Fruit fly (Drosophila melanogaster): ENCODE measurements around the gene Mpp6.
A peak's percentile ranks its signal among the peaks of the same experiment; 100 is the strongest.

Mpp6 gene

DNA sequence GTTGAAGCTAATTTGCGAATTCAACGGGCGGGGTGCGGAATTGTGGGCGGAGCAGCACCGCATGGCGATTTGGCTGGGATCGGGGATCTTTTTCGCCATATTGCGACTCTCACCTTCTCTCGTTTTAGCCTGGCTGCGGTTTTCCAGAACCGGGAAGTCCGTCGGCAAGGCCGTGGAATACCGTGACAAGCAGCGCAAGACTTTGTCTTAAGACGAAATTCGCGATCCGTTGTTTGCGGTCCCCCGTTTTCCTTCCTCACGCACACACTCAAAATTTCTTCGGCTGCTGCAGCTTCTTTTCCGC, 23.1 kb downstream of the Mpp6 start:
- TF ChIP-seq cg (GFP tag; optimal IDR thresholded peaks at IDR 0.05) (peak; percentile 56), MBD-R2 (GFP tag; IDR thresholded peaks at IDR 0.05) (0 out of 2 replicates have a peak, but pooled peaks have one; percentile 6), CG11560 (tag; IDR thresholded peaks at IDR 0.05) (no peak), CG34422 (GFP tag; IDR thresholded peaks at IDR 0.05) (0 out of 3 replicates have a peak, but pooled peaks have one; percentile 33), hb (GFP tag; IDR thresholded peaks at IDR 0.05; ENCODE audit: partially characterized antibody) (0 out of 3 replicates have a peak, but pooled peaks have one; percentile 19)

DNA sequence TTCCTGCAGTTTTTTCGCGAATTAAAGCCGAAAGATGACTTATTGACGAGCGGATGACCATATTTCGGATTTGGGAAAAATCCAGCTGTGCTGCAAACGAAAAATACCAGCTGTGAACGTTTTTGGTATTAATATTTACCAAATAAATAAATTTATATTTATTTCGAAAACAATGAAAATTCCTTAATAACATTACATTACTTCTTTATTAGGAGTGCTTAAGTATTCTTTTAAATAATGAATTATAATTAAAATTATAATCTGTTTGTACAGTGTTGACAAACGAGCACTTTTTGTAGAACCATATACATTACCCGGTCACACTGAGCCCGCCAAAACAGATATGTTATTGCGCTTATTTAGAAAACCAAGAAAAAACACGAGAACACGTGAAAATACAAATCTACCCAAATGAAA, 23.5 kb downstream of the Mpp6 start, which contains the start of the genes bur and Mcm10:
TSS of gene bur (minus strand) at position 69 of the 417 bp plus-strand sequence.
TSS of gene Mcm10 (plus strand) at position 319 of the 417 bp plus-strand sequence.
- TF ChIP-seq D (optimal IDR thresholded peaks at IDR 0.05), result no peak
- no peak for TF ChIP-seq D (GFP tag; optimal IDR thresholded peaks at IDR 0.05)
- TF ChIP-seq zfh2 (GFP tag; optimal IDR thresholded peaks at IDR 0.05), result no peak
- TF ChIP-seq otp (GFP tag; IDR thresholded peaks at IDR 0.05), result no peak
- no peak for TF ChIP-seq CG31224 (GFP tag; IDR thresholded peaks at IDR 0.05)
- TF ChIP-seq CG14710 (tag; optimal IDR thresholded peaks at IDR 0.05), result peak; percentile 78
- TF ChIP-seq CG30020 (tag; optimal IDR thresholded peaks at IDR 0.05), result peak; percentile 62
- no peak for TF ChIP-seq CG4328 (GFP tag; optimal IDR thresholded peaks at IDR 0.05)
- no peak for TF ChIP-seq z (GFP tag; IDR thresholded peaks at IDR 0.05)
- TF ChIP-seq CG17568 (GFP tag; optimal IDR thresholded peaks at IDR 0.05), result no peak
- no peak for TF ChIP-seq crc (GFP tag; optimal IDR thresholded peaks at IDR 0.05)
- TF ChIP-seq Tbp (GFP tag; optimal IDR thresholded peaks at IDR 0.05), result no peak
- TF ChIP-seq chn (GFP tag; optimal IDR thresholded peaks at IDR 0.05), result no peak
- TF ChIP-seq CG15011 (GFP tag; optimal IDR thresholded peaks at IDR 0.05), result no peak
- TF ChIP-seq CG4617 (GFP tag; optimal IDR thresholded peaks at IDR 0.05; ENCODE audit: borderline replicate concordance), result peak; percentile 67
- TF ChIP-seq YL-1 (GFP tag; optimal IDR thresholded peaks at IDR 0.05), result peak; percentile 26
- no peak for TF ChIP-seq peb (GFP tag; IDR thresholded peaks at IDR 0.05)
- TF ChIP-seq kah (GFP tag; optimal IDR thresholded peaks at IDR 0.05), result no peak
- TF ChIP-seq knrl (GFP tag; IDR thresholded peaks at IDR 0.05; ENCODE audit: partially characterized antibody), result 0 out of 3 replicates have a peak, but pooled peaks have one; percentile 15
- TF ChIP-seq CG17186 (GFP tag; optimal IDR thresholded peaks at IDR 0.05), result no peak
- TF ChIP-seq CG6854 (GFP tag; optimal IDR thresholded peaks at IDR 0.05), result no peak
- peak; percentile 6 for TF ChIP-seq CG4424 (GFP tag; optimal IDR thresholded peaks at IDR 0.05)
- TF ChIP-seq Bteb2 (GFP tag; optimal IDR thresholded peaks at IDR 0.05), result no peak
- TF ChIP-seq Dp (GFP tag; optimal IDR thresholded peaks at IDR 0.05), result peak; percentile 87
- TF ChIP-seq CG8290 (GFP tag; optimal IDR thresholded peaks at IDR 0.05), result peak; percentile 60
- no peak for TF ChIP-seq CG8290 (tag; optimal IDR thresholded peaks at IDR 0.05)
- TF ChIP-seq trem (tag; optimal IDR thresholded peaks at IDR 0.05), result peak; percentile 83
- TF ChIP-seq NfI (GFP tag; optimal IDR thresholded peaks at IDR 0.05), result no peak
- 0 out of 3 replicates have a peak, but pooled peaks have one; percentile 7 for TF ChIP-seq Opbp (GFP tag; IDR thresholded peaks at IDR 0.05; ENCODE audit: partially characterized antibody)
- TF ChIP-seq dpn (GFP tag; optimal IDR thresholded peaks at IDR 0.05), result no peak
- no peak for TF ChIP-seq onecut (GFP tag; IDR thresholded peaks at IDR 0.05)
- peak; percentile 59 for TF ChIP-seq pzg (GFP tag; optimal IDR thresholded peaks at IDR 0.05)
- TF ChIP-seq CG7928 (GFP tag; optimal IDR thresholded peaks at IDR 0.05), result no peak
- no peak for TF ChIP-seq Stat92E (GFP tag; optimal IDR thresholded peaks at IDR 0.05)
- no peak for TF ChIP-seq mirr (GFP tag; optimal IDR thresholded peaks at IDR 0.05)
- TF ChIP-seq CG30403 (GFP tag; optimal IDR thresholded peaks at IDR 0.05), result peak; percentile 25
- TF ChIP-seq zen2 (GFP tag; IDR thresholded peaks at IDR 0.05; ENCODE audit: partially characterized antibody), result no peak
- peak; percentile 94 for TF ChIP-seq CG9797 (GFP tag; optimal IDR thresholded peaks at IDR 0.05)
- no peak for TF ChIP-seq Sry-δ (GFP tag; optimal IDR thresholded peaks at IDR 0.05)
- TF ChIP-seq lov (optimal IDR thresholded peaks at IDR 0.05), result no peak
- TF ChIP-seq lov (GFP tag; IDR thresholded peaks at IDR 0.05), result no peak
- TF ChIP-seq maf-S (GFP tag; optimal IDR thresholded peaks at IDR 0.05), result no peak
- TF ChIP-seq zen (tag; optimal IDR thresholded peaks at IDR 0.05), result peak; percentile 53
- no peak for TF ChIP-seq CG11723 (GFP tag; optimal IDR thresholded peaks at IDR 0.05)
- TF ChIP-seq insv (GFP tag; optimal IDR thresholded peaks at IDR 0.05), result peak in 1 of 2 experiments; percentile 19
